Worm (Caenorhabditis elegans) whole organism, mixed stage, embryonic: ENCODE results near the gene C07G2.5.

Experiments
- M03D4.4 ChIP-seq: sonication (generic microtip); optimal IDR thresholded peaks from 2 replicates; lab custom pipeline; 2017; ENCODE audit warnings: mild to moderate bottlenecking, missing genetic modification characterization, missing compliant biosample characterization
- bed-3 ChIP-seq: fragments of 200-800 bp; sonication (Bioruptor generic); optimal IDR thresholded peaks from 3 replicates; lab custom pipeline; 2018; ENCODE audit warnings: mild to moderate bottlenecking, missing genetic modification characterization, moderate library complexity, missing compliant biosample characterization
- blmp-1 ChIP-seq: fragments of 150-350 bp; optimal IDR thresholded peaks from 2 replicates; lab custom pipeline; 2014; ENCODE audit warnings: missing biosample characterization, missing genetic modification characterization
- ceh-39 ChIP-seq: fragments of 150-350 bp; optimal IDR thresholded peaks from 2 replicates; lab custom pipeline; 2014; ENCODE audit warnings: missing biosample characterization, missing genetic modification characterization
- ceh-43 ChIP-seq: fragments of 200-800 bp; sonication (Bioruptor generic); optimal IDR thresholded peaks from 2 replicates; lab custom pipeline; 2018; ENCODE audit warnings: mild to moderate bottlenecking, missing genetic modification characterization, moderate library complexity, missing compliant biosample characterization
- ces-1 ChIP-seq: fragments of 150-350 bp; optimal IDR thresholded peaks from 2 replicates; lab custom pipeline; 2014; ENCODE audit warnings: missing biosample characterization, missing genetic modification reagents, missing genetic modification characterization
- cnd-1 ChIP-seq: fragments of 200-800 bp; sonication (Bioruptor generic); optimal IDR thresholded peaks from 2 replicates; lab custom pipeline; 2018; ENCODE audit warnings: mild to moderate bottlenecking, missing genetic modification characterization, missing compliant biosample characterization
- elt-1 ChIP-seq: sonication (generic microtip); optimal IDR thresholded peaks from 2 replicates; lab custom pipeline; 2017; ENCODE audit warnings: missing genetic modification characterization, mild to moderate bottlenecking, missing compliant biosample characterization, antibody characterized with exemption, moderate library complexity, borderline replicate concordance; ENCODE audit not compliant: insufficient read depth
- elt-3 ChIP-seq: fragments of 150-350 bp; optimal IDR thresholded peaks from 2 replicates; lab custom pipeline; 2014; ENCODE audit warnings: missing biosample characterization, missing genetic modification characterization
- flh-1 ChIP-seq: fragments of 200-800 bp; sonication (Bioruptor generic); optimal IDR thresholded peaks from 2 replicates; lab custom pipeline; 2018; ENCODE audit warnings: mild to moderate bottlenecking, missing genetic modification characterization, moderate library complexity, missing compliant biosample characterization
- ham-2 ChIP-seq: fragments of 200-800 bp; sonication (Bioruptor generic); optimal IDR thresholded peaks from 2 replicates; lab custom pipeline; 2018; ENCODE audit warnings: mild to moderate bottlenecking, missing genetic modification characterization, missing compliant biosample characterization
- hlh-1 ChIP-seq: fragments of 150-350 bp; optimal IDR thresholded peaks from 2 replicates; lab custom pipeline; 2014; ENCODE audit warnings: missing biosample characterization, missing genetic modification reagents, missing genetic modification characterization
- lin-32 ChIP-seq: fragments of 200-800 bp; sonication (Bioruptor generic); optimal IDR thresholded peaks from 2 replicates; lab custom pipeline; 2018; ENCODE audit warnings: mild to moderate bottlenecking, missing genetic modification characterization, missing compliant biosample characterization
- mab-5 ChIP-seq: fragments of 150-350 bp; optimal IDR thresholded peaks from 2 replicates; lab custom pipeline; 2014; ENCODE audit warnings: missing biosample characterization, missing genetic modification characterization
- mls-2 ChIP-seq: sonication (generic microtip); optimal IDR thresholded peaks from 2 replicates; lab custom pipeline; 2016; ENCODE audit warnings: mild to moderate bottlenecking, missing genetic modification characterization, moderate library complexity, missing compliant biosample characterization
- nhr-12 ChIP-seq: fragments of 150-350 bp; optimal IDR thresholded peaks from 2 replicates; lab custom pipeline; 2014; ENCODE audit warnings: missing biosample characterization, missing genetic modification characterization
- nhr-2 ChIP-seq: fragments of 150-350 bp; optimal IDR thresholded peaks from 2 replicates; lab custom pipeline; 2014; ENCODE audit warnings: missing biosample characterization, missing genetic modification characterization
- nhr-237 ChIP-seq: fragments of 150-350 bp; optimal IDR thresholded peaks from 2 replicates; lab custom pipeline; 2014; ENCODE audit warnings: missing biosample characterization, missing genetic modification characterization
- nhr-28 ChIP-seq: fragments of 150-350 bp; optimal IDR thresholded peaks from 2 replicates; lab custom pipeline; 2014; ENCODE audit warnings: missing biosample characterization, missing genetic modification characterization
- nhr-76 ChIP-seq: sonication (generic microtip); optimal IDR thresholded peaks from 2 replicates; lab custom pipeline; 2017; ENCODE audit warnings: missing biosample characterization, missing genetic modification characterization
- pha-4 ChIP-seq: fragments of 150-350 bp; optimal IDR thresholded peaks from 2 replicates; lab custom pipeline; 2018; ENCODE audit warnings: missing biosample characterization, missing genetic modification reagents, missing genetic modification characterization
- sem-2 ChIP-seq: fragments of 200-800 bp; sonication (Bioruptor generic); optimal IDR thresholded peaks from 2 replicates; lab custom pipeline; 2018; ENCODE audit warnings: mild to moderate bottlenecking, missing genetic modification characterization, missing compliant biosample characterization
- snpc-4 ChIP-seq: fragments of 150-350 bp; optimal IDR thresholded peaks from 2 replicates; lab custom pipeline; 2014; ENCODE audit warnings: missing biosample characterization, missing genetic modification characterization
- sptf-1 ChIP-seq: sonication (generic microtip); optimal IDR thresholded peaks from 2 replicates; lab custom pipeline; 2017; ENCODE audit warnings: mild to moderate bottlenecking, missing genetic modification characterization, moderate library complexity, missing compliant biosample characterization
- tbx-8 ChIP-seq: fragments of 200-800 bp; sonication (Bioruptor generic); optimal IDR thresholded peaks from 2 replicates; lab custom pipeline; 2018; ENCODE audit warnings: mild to moderate bottlenecking, missing genetic modification characterization, moderate library complexity, missing compliant biosample characterization
- unc-120 ChIP-seq: sonication (generic microtip); optimal IDR thresholded peaks from 2 replicates; lab custom pipeline; 2017; ENCODE audit warnings: missing genetic modification characterization, missing compliant biosample characterization; ENCODE audit not compliant: poor library complexity, severe bottlenecking
- unc-62 ChIP-seq: fragments of 150-350 bp; optimal IDR thresholded peaks from 2 replicates; lab custom pipeline; 2014; ENCODE audit warnings: missing biosample characterization, missing genetic modification reagents, missing genetic modification characterization
- ztf-11 ChIP-seq: fragments of 150-350 bp; optimal IDR thresholded peaks from 2 replicates; lab custom pipeline; 2014; ENCODE audit warnings: missing biosample characterization, missing genetic modification characterization

Gene C07G2.5

DNA sequence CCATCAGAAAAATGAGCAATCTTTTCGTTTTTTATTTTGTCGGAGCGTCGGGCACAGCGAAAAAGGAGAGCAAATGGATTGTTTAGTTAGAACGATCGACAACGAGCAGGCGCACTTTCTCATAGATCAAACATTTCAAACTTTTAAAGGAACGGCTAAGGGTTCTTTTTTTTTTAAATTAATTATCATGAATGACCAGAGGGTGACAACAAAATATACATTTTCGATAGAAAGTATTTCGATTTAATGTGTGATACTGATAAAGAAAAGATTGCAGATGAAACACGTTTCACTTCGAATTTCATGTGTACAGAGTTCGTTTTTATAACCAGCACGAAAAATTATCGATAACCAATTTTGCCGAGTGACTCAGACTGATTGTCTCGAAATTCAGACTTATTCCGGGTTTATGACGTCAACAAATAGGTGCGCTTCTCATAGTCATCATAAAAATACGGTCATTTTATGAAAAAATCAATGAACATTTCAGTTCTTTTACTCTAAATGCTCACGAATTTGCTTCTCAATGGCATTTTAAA is 7.8 kb upstream of the C07G2.5 start:
- no peak for TF ChIP-seq ham-2 (GFP tag; lab: Kevin White, UChicago)
- no peak for TF ChIP-seq unc-62
- no peak for TF ChIP-seq lin-32 (GFP tag; lab: Kevin White, UChicago)
- TF ChIP-seq cnd-1: no peak

DNA sequence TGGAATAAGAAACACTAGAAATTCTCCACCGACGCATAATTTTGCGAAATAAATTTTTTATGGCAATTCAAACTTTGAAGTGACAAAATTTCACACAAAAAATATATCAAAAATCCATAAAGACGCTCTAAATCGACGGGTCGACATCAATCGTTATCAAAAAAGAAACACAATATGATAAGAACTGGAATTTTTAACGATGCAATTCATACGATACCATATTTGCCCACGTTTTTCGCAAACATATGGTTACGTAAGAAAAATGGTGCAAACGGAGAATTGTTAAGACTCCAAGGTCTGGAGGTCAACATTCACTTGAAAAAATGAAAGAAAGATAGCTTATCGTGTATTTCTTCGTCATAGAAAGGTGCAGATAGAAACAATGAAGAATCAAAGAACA is 7.3 kb upstream of the C07G2.5 start:
- TF ChIP-seq ham-2 (GFP tag; lab: Kevin White, UChicago): no peak
- TF ChIP-seq nhr-2 (tag; lab: Kevin White, UChicago): no peak
- no peak for TF ChIP-seq elt-3 (tag; lab: Kevin White, UChicago)
- no peak for TF ChIP-seq lin-32 (GFP tag; lab: Kevin White, UChicago)
- TF ChIP-seq nhr-76 (tag; lab: Kevin White, UChicago): no peak
- TF ChIP-seq unc-62: no peak
- TF ChIP-seq nhr-12 (tag; lab: Kevin White, UChicago): no peak
- no peak for TF ChIP-seq ztf-11
- TF ChIP-seq mls-2 (tag; lab: Kevin White, UChicago): no peak
- TF ChIP-seq nhr-237: no peak
- TF ChIP-seq ces-1 (GFP tag; lab: Kevin White, UChicago): no peak
- TF ChIP-seq sptf-1 (tag; lab: Kevin White, UChicago): no peak
- TF ChIP-seq cnd-1: no peak
- TF ChIP-seq hlh-1 (tag; lab: Kevin White, UChicago): no peak
- TF ChIP-seq nhr-28 (tag; lab: Kevin White, UChicago): no peak

DNA sequence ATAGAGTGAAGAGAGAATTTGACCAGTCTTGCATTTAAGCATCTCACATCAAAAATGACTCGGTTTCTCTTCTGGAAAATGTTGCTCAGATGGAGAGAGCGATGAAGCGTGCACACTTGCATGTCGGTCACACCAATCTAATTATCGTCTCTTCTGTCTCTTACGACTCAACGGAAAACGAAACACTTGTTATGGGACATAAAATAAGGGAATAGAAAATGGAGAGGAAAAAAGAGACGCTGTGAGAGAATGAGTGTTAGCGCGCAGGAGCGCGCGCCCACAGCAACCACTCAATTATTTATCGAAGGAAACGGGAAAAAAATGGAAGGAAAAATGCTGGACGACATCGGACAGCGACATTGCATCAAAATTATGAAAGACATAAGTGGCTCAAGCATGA is 6.9 kb upstream of the C07G2.5 start:
- TF ChIP-seq elt-1 (tag; lab: Kevin White, UChicago): no peak
- TF ChIP-seq ces-1 (GFP tag; lab: Kevin White, UChicago): peak; percentile 97
- TF ChIP-seq flh-1 (GFP tag; lab: Kevin White, UChicago): no peak
- no peak for TF ChIP-seq nhr-28 (tag; lab: Kevin White, UChicago)
- TF ChIP-seq ceh-43 (GFP tag; lab: Kevin White, UChicago): no peak
- TF ChIP-seq pha-4 (tag; lab: Kevin White, UChicago): no peak
- TF ChIP-seq ztf-11: no peak
- TF ChIP-seq bed-3 (GFP tag; lab: Kevin White, UChicago): no peak
- TF ChIP-seq mab-5: no peak
- no peak for TF ChIP-seq elt-3 (tag; lab: Kevin White, UChicago)
- no peak for TF ChIP-seq unc-120
- TF ChIP-seq ceh-39 (tag; lab: Kevin White, UChicago): no peak
- no peak for TF ChIP-seq nhr-237
- TF ChIP-seq M03D4.4 (tag; lab: Kevin White, UChicago): peak; percentile 20
- no peak for TF ChIP-seq nhr-2 (tag; lab: Kevin White, UChicago)
- TF ChIP-seq unc-62: no peak
- TF ChIP-seq sem-2: no peak
- no peak for TF ChIP-seq hlh-1 (tag; lab: Kevin White, UChicago)
- TF ChIP-seq mls-2 (tag; lab: Kevin White, UChicago): peak; percentile 58
- TF ChIP-seq blmp-1 (tag; lab: Kevin White, UChicago): no peak
- TF ChIP-seq nhr-76 (tag; lab: Kevin White, UChicago): no peak
- no peak for TF ChIP-seq snpc-4 (tag; lab: Kevin White, UChicago)

DNA sequence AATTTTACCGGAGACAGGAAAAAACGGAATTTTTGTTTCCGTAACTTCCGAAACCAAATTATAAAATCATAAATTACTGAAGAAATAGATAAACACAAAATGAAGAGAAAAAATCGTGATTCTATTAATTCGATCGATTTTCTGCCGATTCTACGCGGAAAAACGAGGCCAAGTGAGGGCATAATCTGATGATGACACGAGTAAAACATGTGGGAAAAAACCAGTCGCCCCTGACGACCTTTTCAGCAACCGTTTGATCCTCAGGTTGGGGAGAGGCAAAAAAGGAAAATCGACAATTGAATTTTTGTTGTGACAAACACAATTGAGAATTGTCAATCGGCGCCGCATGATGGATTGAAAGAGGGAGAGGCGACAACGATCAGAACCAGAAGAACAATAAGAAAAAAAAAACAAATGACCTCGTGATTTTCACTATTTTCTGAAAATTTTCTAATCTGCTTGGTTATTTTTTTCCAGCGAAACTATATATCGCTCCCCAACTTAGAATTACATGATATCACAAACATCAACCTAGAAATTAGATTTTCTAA is 6.2 kb upstream of the C07G2.5 start:
- TF ChIP-seq ham-2 (GFP tag; lab: Kevin White, UChicago): no peak
- TF ChIP-seq nhr-28 (tag; lab: Kevin White, UChicago): no peak
- no peak for TF ChIP-seq ztf-11
- no peak for TF ChIP-seq ceh-43 (GFP tag; lab: Kevin White, UChicago)
- no peak for TF ChIP-seq flh-1 (GFP tag; lab: Kevin White, UChicago)
- TF ChIP-seq tbx-8: no peak
- TF ChIP-seq nhr-237: no peak
- TF ChIP-seq, all 35 proteins: peak for 0

DNA sequence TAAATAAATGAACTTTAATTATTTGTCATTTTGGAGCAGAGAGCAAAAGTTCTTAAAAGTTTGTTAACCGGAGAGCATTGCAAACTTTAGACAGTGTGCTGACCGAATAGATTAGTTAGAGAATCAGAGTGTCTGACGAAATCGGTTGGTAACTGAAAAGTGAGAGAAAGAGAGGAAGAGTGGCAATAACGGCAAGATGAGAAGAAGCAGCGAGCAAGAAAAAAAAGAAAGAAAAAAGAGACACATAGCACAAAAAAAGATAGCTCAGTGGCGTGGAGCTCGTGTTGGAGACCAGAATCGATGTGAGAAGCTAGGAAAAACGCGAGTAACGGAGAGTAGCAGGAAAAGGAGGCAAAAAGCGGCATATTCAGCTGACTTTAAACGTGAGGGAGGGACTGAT is 5.5 kb upstream of the C07G2.5 start:
- TF ChIP-seq nhr-2 (tag; lab: Kevin White, UChicago) (no peak), ces-1 (GFP tag; lab: Kevin White, UChicago) (peak; percentile 56), pha-4 (tag; lab: Kevin White, UChicago) (no peak), sem-2 (no peak), cnd-1 (no peak), unc-120 (peak; percentile 44)
